Worm (Caenorhabditis elegans): ENCODE measurements around the gene lact-7.

- TF ChIP-seq tra-4 (tag; optimal IDR thresholded peaks at IDR 0.05) (no peak), ceh-36 (tag; optimal IDR thresholded peaks at IDR 0.05) (no peak), pes-1 (GFP tag; IDR thresholded peaks at IDR 0.05) (no peak), flt-1 (GFP tag; IDR thresholded peaks at IDR 0.05) (no peak), ama-1 (optimal IDR thresholded peaks at IDR 0.05) (no peak), hmg-4 (GFP tag; optimal IDR thresholded peaks at IDR 0.05) (no peak), ets-7 (tag; optimal IDR thresholded peaks at IDR 0.05) (no peak)
Observed at ce11 chrX:11743723-11744122, 15.2 kb upstream of the lact-7 start.

Measured in whole organism, early embryonic.